Fruit fly (Drosophila melanogaster): ENCODE data around the gene CG13625.

The CG13625 gene

dm6 chr3R:24634312-24634711, 49.4 kb upstream of the CG13625 start (continued):
- no peak for TF ChIP-seq CG10431 (GFP tag; optimal IDR thresholded peaks at IDR 0.05)

dm6 chr3R:24629877-24630808, 45.2 kb upstream of the CG13625 start, which contains the start of gene Wsck:
TSS of gene Wsck (minus strand) at chr3R:24630075.
- TF ChIP-seq CG6791 (GFP tag; IDR thresholded peaks at IDR 0.05; ENCODE audit: partially characterized antibody), result 0 out of 3 replicates have a peak, but pooled peaks have one; percentile 43
- no peak for TF ChIP-seq corto (GFP tag; optimal IDR thresholded peaks at IDR 0.05)
- TF ChIP-seq ftz-f1 (GFP tag; optimal IDR thresholded peaks at IDR 0.05), result peak; percentile 2
- no peak for TF ChIP-seq Neu2 (GFP tag; optimal IDR thresholded peaks at IDR 0.05; ENCODE audit: borderline replicate concordance)
- no peak for TF ChIP-seq Tbp (GFP tag; optimal IDR thresholded peaks at IDR 0.05)
- no peak for TF ChIP-seq Jarid2 (GFP tag; optimal IDR thresholded peaks at IDR 0.05)
- TF ChIP-seq Side (GFP tag; optimal IDR thresholded peaks at IDR 0.05), result no peak
- TF ChIP-seq CG16779 (GFP tag; IDR thresholded peaks at IDR 0.05), result no peak
- TF ChIP-seq pb (GFP tag; optimal IDR thresholded peaks at IDR 0.05), result no peak
- TF ChIP-seq CG10979 (tag; optimal IDR thresholded peaks at IDR 0.05), result no peak
- peak; percentile 31 for TF ChIP-seq sd (tag; optimal IDR thresholded peaks at IDR 0.05)
- TF ChIP-seq CG14014 (GFP tag; IDR thresholded peaks at IDR 0.05), result 0 out of 2 replicates have a peak, but pooled peaks have one; percentile 16
- no peak for TF ChIP-seq CG5180 (GFP tag; optimal IDR thresholded peaks at IDR 0.05)
- no peak for TF ChIP-seq CkIIα-i1 (GFP tag; IDR thresholded peaks at IDR 0.05)
- TF ChIP-seq CG12659 (GFP tag; optimal IDR thresholded peaks at IDR 0.05), result peak; percentile 31
- TF ChIP-seq CG6683 (GFP tag; optimal IDR thresholded peaks at IDR 0.05), result no peak
- TF ChIP-seq CG7963 (GFP tag; IDR thresholded peaks at IDR 0.05; ENCODE audit: partially characterized antibody), result 0 out of 3 replicates have a peak, but pooled peaks have one; percentile 23
- no peak for TF ChIP-seq CG14965 (GFP tag; optimal IDR thresholded peaks at IDR 0.05; ENCODE audit: borderline replicate concordance)
- no peak for TF ChIP-seq croc (GFP tag; conservative IDR thresholded peaks at IDR 0.05)
- TF ChIP-seq CG6254 (GFP tag; optimal IDR thresholded peaks at IDR 0.05), result no peak
- peak; percentile 20 for TF ChIP-seq NC2β (GFP tag; optimal IDR thresholded peaks at IDR 0.05)
- TF ChIP-seq CG2712 (tag; optimal IDR thresholded peaks at IDR 0.05), result no peak
- TF ChIP-seq vvl (GFP tag; IDR thresholded peaks at IDR 0.05), result peak; percentile 65; the same call in 1 of the 2 replicates
- peak; percentile 41; the same call in 1 of the 2 replicates for TF ChIP-seq ato (GFP tag; IDR thresholded peaks at IDR 0.05; ENCODE audit: partially characterized antibody)
- no peak for TF ChIP-seq CG1024 (GFP tag; IDR thresholded peaks at IDR 0.05)
- no peak for TF ChIP-seq CG7928 (GFP tag; optimal IDR thresholded peaks at IDR 0.05)
- no peak for TF ChIP-seq Ravus (GFP tag; IDR thresholded peaks at IDR 0.05)
- TF ChIP-seq D19A (tag; optimal IDR thresholded peaks at IDR 0.05), result no peak
- peak; percentile 35; the same call in 1 of the 2 replicates for TF ChIP-seq hbn (GFP tag; IDR thresholded peaks at IDR 0.05; ENCODE audit: partially characterized antibody)
- TF ChIP-seq ems (GFP tag; optimal IDR thresholded peaks at IDR 0.05), result no peak
- TF ChIP-seq CG11456 (GFP tag; IDR thresholded peaks at IDR 0.05), result no peak
- no peak for TF ChIP-seq CG8290 (GFP tag; optimal IDR thresholded peaks at IDR 0.05)
- no peak for TF ChIP-seq CG8290 (tag; optimal IDR thresholded peaks at IDR 0.05)
- TF ChIP-seq pita (GFP tag; optimal IDR thresholded peaks at IDR 0.05), result no peak
- TF ChIP-seq CG11085 (GFP tag; IDR thresholded peaks at IDR 0.05), result no peak
- no peak for TF ChIP-seq CG14710 (tag; optimal IDR thresholded peaks at IDR 0.05)
- TF ChIP-seq MTF-1 (GFP tag; optimal IDR thresholded peaks at IDR 0.05; ENCODE audit: borderline replicate concordance), result no peak
- no peak for TF ChIP-seq CG10654 (GFP tag; optimal IDR thresholded peaks at IDR 0.05)
- no peak for TF ChIP-seq CG17359 (tag; optimal IDR thresholded peaks at IDR 0.05)
- TF ChIP-seq lola (GFP tag; optimal IDR thresholded peaks at IDR 0.05), result no peak
- TF ChIP-seq CG13424 (tag; optimal IDR thresholded peaks at IDR 0.05), result peak; percentile 2
- 0 out of 2 replicates have a peak, but pooled peaks have one; percentile 24 for TF ChIP-seq Dref (GFP tag; IDR thresholded peaks at IDR 0.05)
- peak; percentile 7 for TF ChIP-seq CG6854 (GFP tag; optimal IDR thresholded peaks at IDR 0.05)
- TF ChIP-seq kah (GFP tag; optimal IDR thresholded peaks at IDR 0.05), result peak; percentile 62
- TF ChIP-seq CG15073 (GFP tag; optimal IDR thresholded peaks at IDR 0.05), result no peak

Data from whole organism, embryonic.